Fruit fly (Drosophila melanogaster): ENCODE measurements around the gene SuUR.

Gene SuUR

DNA sequence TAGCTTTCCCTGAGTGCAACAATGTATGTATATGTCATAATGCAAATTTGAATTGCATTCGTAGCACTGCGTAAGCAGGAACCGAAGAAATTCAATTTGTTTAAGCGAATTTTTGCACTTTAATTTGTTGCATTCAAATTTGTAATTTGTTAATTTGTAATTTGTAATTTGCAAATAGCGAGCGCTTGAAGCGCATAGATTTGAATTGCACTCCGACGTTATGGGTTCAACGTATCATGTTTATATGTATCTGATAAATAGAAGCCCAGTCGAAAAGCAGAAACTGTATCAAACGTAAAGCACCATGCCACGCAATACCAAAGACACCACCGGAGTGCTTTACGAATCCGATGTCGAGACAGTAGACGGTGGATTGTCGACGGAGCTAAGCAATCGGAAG, 41.6 kb upstream of the SuUR start, which contains the start of gene Fad2:
Gene Fad2 (plus strand): TSS at position 301 of the 400 bp plus-strand sequence.
- TF ChIP-seq fd59A (GFP tag; optimal IDR thresholded peaks at IDR 0.05) (no peak), eg (GFP tag; IDR thresholded peaks at IDR 0.05) (no peak), CG7368 (GFP tag; optimal IDR thresholded peaks at IDR 0.05) (no peak), pdm3 (GFP tag; optimal IDR thresholded peaks at IDR 0.05) (no peak), CG1621 (tag; optimal IDR thresholded peaks at IDR 0.05) (no peak), salr (GFP tag; optimal IDR thresholded peaks at IDR 0.05) (no peak), CG6808 (GFP tag; optimal IDR thresholded peaks at IDR 0.05) (no peak), Lpt (GFP tag; optimal IDR thresholded peaks at IDR 0.05) (no peak), fkh (GFP tag; optimal IDR thresholded peaks at IDR 0.05) (no peak), CG3032 (tag; optimal IDR thresholded peaks at IDR 0.05) (no peak)

DNA sequence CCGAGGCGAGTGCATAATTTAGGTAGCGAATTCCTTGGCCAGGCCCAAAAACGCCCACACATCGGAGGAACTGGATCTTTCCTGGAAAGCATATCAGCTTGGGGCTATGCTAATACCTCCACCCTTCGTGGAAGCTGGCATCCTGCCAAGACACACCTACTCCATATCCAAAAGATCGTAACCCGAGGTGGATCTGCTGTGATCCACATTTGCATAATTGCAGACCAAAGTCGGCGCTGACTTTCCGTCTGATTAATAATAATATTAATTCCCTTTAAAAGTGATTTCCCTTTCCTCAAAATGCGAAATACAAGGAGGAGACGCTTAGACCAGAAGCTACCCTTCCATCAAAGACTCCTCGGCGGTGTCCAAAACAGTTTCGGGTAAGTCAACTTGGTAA, 39.5 kb upstream of the SuUR start, which contains the start of gene CG32079:
Gene CG32079 (plus strand): TSS at position 301 of the 400 bp plus-strand sequence.
- TF ChIP-seq spab (GFP tag; optimal IDR thresholded peaks at IDR 0.05) (no peak), CG6808 (GFP tag; optimal IDR thresholded peaks at IDR 0.05) (no peak), pdm3 (GFP tag; optimal IDR thresholded peaks at IDR 0.05) (no peak), fd59A (GFP tag; optimal IDR thresholded peaks at IDR 0.05) (no peak)

DNA sequence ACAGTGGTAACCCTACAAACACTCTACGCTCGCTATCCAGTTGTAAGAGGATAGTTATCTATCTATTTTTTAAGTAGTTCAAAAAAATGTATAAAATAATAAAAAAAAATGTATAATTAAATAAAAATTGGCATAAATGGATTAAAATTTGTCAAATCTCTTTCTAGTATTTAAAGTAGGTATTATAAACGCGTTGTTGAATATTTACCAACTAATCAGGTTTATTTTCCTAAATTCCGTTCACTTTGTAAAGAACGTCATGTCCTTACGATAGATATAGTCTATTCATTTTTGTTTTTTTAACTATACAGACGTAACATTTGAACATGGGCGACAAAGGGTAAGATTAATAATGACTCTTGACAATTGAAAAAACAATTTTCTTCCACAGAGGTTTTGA, 37.5 kb upstream of the SuUR start, which contains the start of gene CG32081:
Gene CG32081 (plus strand): TSS at position 301 of the 400 bp plus-strand sequence.
- TF ChIP-seq CG6854 (GFP tag; optimal IDR thresholded peaks at IDR 0.05), result no peak
- no peak for TF ChIP-seq fd85E (GFP tag; optimal IDR thresholded peaks at IDR 0.05)
- TF ChIP-seq CG9139 (GFP tag; optimal IDR thresholded peaks at IDR 0.05), result no peak
- no peak for TF ChIP-seq Sox102F (GFP tag; optimal IDR thresholded peaks at IDR 0.05)
- no peak for TF ChIP-seq Ets21C (GFP tag; optimal IDR thresholded peaks at IDR 0.05)
- TF ChIP-seq dac (GFP tag; optimal IDR thresholded peaks at IDR 0.05), result no peak
- TF ChIP-seq CG16779 (tag; optimal IDR thresholded peaks at IDR 0.05), result no peak
- TF ChIP-seq CG8632 (GFP tag; optimal IDR thresholded peaks at IDR 0.05), result no peak
- TF ChIP-seq CG8319 (GFP tag; optimal IDR thresholded peaks at IDR 0.05), result no peak
- no peak for TF ChIP-seq Hr38 (GFP tag; optimal IDR thresholded peaks at IDR 0.05)
- no peak for TF ChIP-seq CG6808 (GFP tag; optimal IDR thresholded peaks at IDR 0.05)

DNA sequence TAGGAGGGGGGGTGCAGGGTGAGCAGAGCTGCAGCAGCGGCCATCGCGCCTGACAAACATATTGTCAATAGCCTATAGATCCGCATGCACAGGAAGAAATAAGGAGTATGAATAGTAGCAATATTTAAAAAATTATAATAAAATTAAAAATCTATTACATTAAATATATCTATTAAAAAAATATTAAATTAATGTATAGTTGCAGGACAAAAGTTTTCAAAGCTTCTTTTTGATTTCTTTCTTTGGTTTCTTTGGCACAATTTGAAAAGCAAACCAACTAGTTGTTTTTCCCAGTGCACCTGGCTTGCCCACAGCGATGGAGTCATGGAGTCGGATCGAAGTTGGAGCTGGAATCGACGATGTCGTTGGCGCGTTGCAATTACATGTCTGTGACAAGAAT, 33.0 kb upstream of the SuUR start:
- peak; percentile 54 for TF ChIP-seq CG10631 (GFP tag; optimal IDR thresholded peaks at IDR 0.05)
- peak; percentile 14 for TF ChIP-seq spab (GFP tag; optimal IDR thresholded peaks at IDR 0.05)
- TF ChIP-seq Hr38 (GFP tag; optimal IDR thresholded peaks at IDR 0.05), result no peak
- no peak for TF ChIP-seq vri (GFP tag; optimal IDR thresholded peaks at IDR 0.05)
- TF ChIP-seq Eip75B (GFP tag; optimal IDR thresholded peaks at IDR 0.05), result no peak
- TF ChIP-seq CG7368 (GFP tag; optimal IDR thresholded peaks at IDR 0.05), result no peak
- peak; percentile 62 for TF ChIP-seq Ets96B (tag; optimal IDR thresholded peaks at IDR 0.05)
- TF ChIP-seq CG6808 (GFP tag; optimal IDR thresholded peaks at IDR 0.05), result peak; percentile 29
- TF ChIP-seq CG4318 (GFP tag; optimal IDR thresholded peaks at IDR 0.05), result peak; percentile 30
- peak; percentile 13 for TF ChIP-seq CG6792 (GFP tag; optimal IDR thresholded peaks at IDR 0.05)
- no peak for TF ChIP-seq lz (GFP tag; optimal IDR thresholded peaks at IDR 0.05)
- TF ChIP-seq Hr4 (GFP tag; optimal IDR thresholded peaks at IDR 0.05), result peak; percentile 48
- TF ChIP-seq Sox14 (GFP tag; optimal IDR thresholded peaks at IDR 0.05), result no peak
- TF ChIP-seq OdsH (GFP tag; optimal IDR thresholded peaks at IDR 0.05), result peak; percentile 35
- no peak for TF ChIP-seq fd59A (GFP tag; optimal IDR thresholded peaks at IDR 0.05)
- TF ChIP-seq topi (GFP tag; optimal IDR thresholded peaks at IDR 0.05), result no peak
- TF ChIP-seq eg (GFP tag; IDR thresholded peaks at IDR 0.05), result peak; percentile 67
- no peak for TF ChIP-seq Blimp-1 (GFP tag; optimal IDR thresholded peaks at IDR 0.05)
- TF ChIP-seq acj6 (GFP tag; optimal IDR thresholded peaks at IDR 0.05), result peak; percentile 10
- TF ChIP-seq ss (GFP tag; optimal IDR thresholded peaks at IDR 0.05), result peak; percentile 20 to 35
- TF ChIP-seq CG6163 (GFP tag; IDR thresholded peaks at IDR 0.05), result peak; percentile 59; the same call in 1 of the 3 replicates
- no peak for TF ChIP-seq fd85E (GFP tag; optimal IDR thresholded peaks at IDR 0.05)
- peak; percentile 44 for TF ChIP-seq achi (GFP tag; optimal IDR thresholded peaks at IDR 0.05)
- TF ChIP-seq CG11902 (GFP tag; optimal IDR thresholded peaks at IDR 0.05), result no peak
- TF ChIP-seq CG6276 (GFP tag; optimal IDR thresholded peaks at IDR 0.05), result peak; percentile 59
- peak; percentile 79 for TF ChIP-seq Eip78C (GFP tag)
- TF ChIP-seq dsx (GFP tag; optimal IDR thresholded peaks at IDR 0.05; ENCODE audit: poor library complexity, severe bottlenecking), result peak; percentile 49
- TF ChIP-seq pdm3 (GFP tag; optimal IDR thresholded peaks at IDR 0.05), result no peak
- peak; percentile 46 for TF ChIP-seq CG34406 (GFP tag; optimal IDR thresholded peaks at IDR 0.05)
- peak; percentile 21 for TF ChIP-seq dac (GFP tag; optimal IDR thresholded peaks at IDR 0.05)
- TF ChIP-seq net (GFP tag; optimal IDR thresholded peaks at IDR 0.05), result no peak
- TF ChIP-seq CG32006 (GFP tag; optimal IDR thresholded peaks at IDR 0.05), result peak; percentile 74
- TF ChIP-seq CG9139 (GFP tag; optimal IDR thresholded peaks at IDR 0.05), result peak; percentile 18

All from whole organism, prepupa.